Worm (Caenorhabditis elegans) whole organism, L4/young adult: Measurements from ENCODE around the gene Y38A10A.7.

Source experiments
- W03F9.2 ChIP-seq: fragments of 150-350 bp; optimal IDR thresholded peaks from 2 replicates; lab custom pipeline; 2014; ENCODE audit warnings: missing biosample characterization, missing genetic modification characterization
- dao-5 ChIP-seq: sonication (generic microtip); optimal IDR thresholded peaks from 2 replicates; lab custom pipeline; 2016; ENCODE audit warnings: missing genotype, missing genetic modification characterization, moderate library complexity, missing compliant biosample characterization
- him-1 ChIP-seq: sonication (generic microtip); optimal IDR thresholded peaks from 2 replicates; lab custom pipeline; 2016; ENCODE audit warnings: missing genotype, missing genetic modification reagents, missing genetic modification characterization, missing compliant biosample characterization

ce11 chrV:6055289-6055688, 40.7 kb upstream of the Y38A10A.7 start, which contains the start of gene srd-20:
- TF ChIP-seq dao-5 (tag; lab: Kevin White, UChicago), result no peak
- no peak for TF ChIP-seq him-1 (tag; lab: Kevin White, UChicago)
- TF ChIP-seq W03F9.2 (tag; lab: Kevin White, UChicago), result no peak
